Fruit fly (Drosophila melanogaster) whole organism, pupa: ENCODE measurements around the gene Syt1.

Source experiments
- CG10348 ChIP-seq: fragments of 200-800 bp; sonication (Bioruptor generic); IDR thresholded peaks from 2 replicates; pipeline ENCODE4 v1.3.6; 2022; ENCODE audit warnings: missing biosample characterization, missing genetic modification characterization
- CG12605 ChIP-seq: fragments of 200-800 bp; sonication (Bioruptor generic); IDR thresholded peaks from 2 replicates; pipeline ENCODE4 v1.3.6; 2022; ENCODE audit warnings: missing biosample characterization, missing genetic modification characterization
- CG15710 ChIP-seq: fragments of 200-800 bp; sonication (Bioruptor generic); optimal IDR thresholded peaks from 2 replicates; lab custom pipeline; 2018; ENCODE audit warnings: missing biosample characterization, mild to moderate bottlenecking, missing genetic modification characterization, moderate library complexity
- CG4496 ChIP-seq: fragments of 200-800 bp; sonication (Bioruptor generic); IDR thresholded peaks from 3 replicates; pipeline ENCODE4 v1.3.6; 2022; ENCODE audit warnings: missing biosample characterization, missing genetic modification characterization
- Snoo ChIP-seq: fragments of 200-800 bp; sonication (Bioruptor generic); optimal IDR thresholded peaks from 3 replicates; lab custom pipeline; 2017; ENCODE audit warnings: missing biosample characterization, mild to moderate bottlenecking, missing genetic modification characterization, inconsistent platforms

DNA sequence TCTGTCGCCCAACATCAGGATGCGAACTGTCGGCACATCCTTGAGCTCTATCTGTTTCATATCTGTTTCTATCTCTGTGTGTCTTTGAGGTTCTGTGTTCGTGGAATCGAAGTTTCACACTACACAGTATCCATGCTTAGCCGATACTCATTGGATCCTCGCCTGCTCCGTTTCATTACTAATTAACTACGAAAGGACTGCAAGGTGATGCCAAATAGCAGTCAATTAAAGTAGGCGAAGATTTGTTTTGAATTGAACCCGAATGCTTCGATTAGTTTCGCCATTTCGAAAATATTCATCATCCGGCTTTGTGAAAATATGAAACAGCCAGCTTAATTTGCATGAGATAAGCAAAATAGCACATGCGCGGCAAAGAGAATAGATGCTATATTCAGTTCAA, 28.1 kb downstream of the Syt1 start, which contains the start of gene CG15399:
- TF ChIP-seq CG4496 (GFP tag; lab: Robert Waterston, UW) (no peak), CG10348 (GFP tag; lab: Robert Waterston, UW) (no peak), CG15710 (no peak), Snoo (tag; lab: Kevin White, UChicago) (no peak), CG12605 (no peak)
